Fruit fly (Drosophila melanogaster) whole organism, pupa: Measurements from ENCODE around the gene Sk1.
A peak's percentile ranks its signal among the peaks of the same experiment; 100 is the strongest.

ENCODE experiments used
- CG10348 ChIP-seq: fragments of 200-800 bp; sonication (Bioruptor generic); IDR thresholded peaks from 2 replicates; pipeline ENCODE4 v1.3.6; 2022; ENCODE audit warnings: missing biosample characterization, missing genetic modification characterization
- CG12605 ChIP-seq: fragments of 200-800 bp; sonication (Bioruptor generic); IDR thresholded peaks from 2 replicates; pipeline ENCODE4 v1.3.6; 2022; ENCODE audit warnings: missing biosample characterization, missing genetic modification characterization
- CG14655 ChIP-seq: fragments of 200-800 bp; sonication (Bioruptor generic); optimal IDR thresholded peaks from 3 replicates; lab custom pipeline; 2017; ENCODE audit warnings: mild to moderate bottlenecking, missing biosample characterization, missing genetic modification reagents, missing genetic modification characterization
- CG15710 ChIP-seq: fragments of 200-800 bp; sonication (Bioruptor generic); optimal IDR thresholded peaks from 2 replicates; lab custom pipeline; 2018; ENCODE audit warnings: missing biosample characterization, mild to moderate bottlenecking, missing genetic modification characterization, moderate library complexity
- CG32121 ChIP-seq: fragments of 200-800 bp; sonication (Bioruptor generic); IDR thresholded peaks from 2 replicates; pipeline ENCODE4 v1.3.6; 2022; ENCODE audit warnings: missing biosample characterization, missing genetic modification characterization
- CG34367 ChIP-seq: fragments of 200-800 bp; sonication (Bioruptor generic); optimal IDR thresholded peaks from 2 replicates; lab custom pipeline; 2018; ENCODE audit warnings: missing biosample characterization, mild to moderate bottlenecking, missing genetic modification characterization
- CG4496 ChIP-seq: fragments of 200-800 bp; sonication (Bioruptor generic); IDR thresholded peaks from 3 replicates; pipeline ENCODE4 v1.3.6; 2022; ENCODE audit warnings: missing biosample characterization, missing genetic modification characterization
- CG8159 ChIP-seq: fragments of 200-800 bp; sonication (Bioruptor generic); optimal IDR thresholded peaks from 3 replicates; lab custom pipeline; 2018; ENCODE audit warnings: missing biosample characterization, mild to moderate bottlenecking, missing genetic modification characterization, moderate library complexity
- CG9948 ChIP-seq: fragments of 200-800 bp; sonication (Bioruptor generic); optimal IDR thresholded peaks from 2 replicates; lab custom pipeline; 2018; ENCODE audit warnings: missing biosample characterization, mild to moderate bottlenecking, missing genetic modification characterization, moderate library complexity
- D1 ChIP-seq: fragments of 200-800 bp; sonication (Bioruptor generic); optimal IDR thresholded peaks from 2 replicates; lab custom pipeline; 2018; ENCODE audit warnings: missing biosample characterization, mild to moderate bottlenecking, missing genetic modification characterization, moderate library complexity
- EcR ChIP-seq: fragments of 200-800 bp; sonication (Bioruptor generic); optimal IDR thresholded peaks from 3 replicates; lab custom pipeline; 2019; ENCODE audit warnings: missing biosample characterization, missing genetic modification characterization, mild to moderate bottlenecking, moderate library complexity, missing genetic modification reagents
- Ets98B ChIP-seq: fragments of 200-800 bp; sonication (Bioruptor generic); IDR thresholded peaks from 2 replicates; pipeline ENCODE4 v1.3.6; 2022; ENCODE audit warnings: missing biosample characterization, missing genetic modification characterization
- Pif1A ChIP-seq: fragments of 200-800 bp; sonication (Bioruptor generic); optimal IDR thresholded peaks from 3 replicates; lab custom pipeline; 2016; ENCODE audit warnings: missing biosample characterization, missing genetic modification characterization
- gl ChIP-seq: fragments of 200-800 bp; sonication (Bioruptor generic); optimal IDR thresholded peaks from 2 replicates; lab custom pipeline; 2018; ENCODE audit warnings: missing biosample characterization, mild to moderate bottlenecking, missing genetic modification characterization

DNA sequence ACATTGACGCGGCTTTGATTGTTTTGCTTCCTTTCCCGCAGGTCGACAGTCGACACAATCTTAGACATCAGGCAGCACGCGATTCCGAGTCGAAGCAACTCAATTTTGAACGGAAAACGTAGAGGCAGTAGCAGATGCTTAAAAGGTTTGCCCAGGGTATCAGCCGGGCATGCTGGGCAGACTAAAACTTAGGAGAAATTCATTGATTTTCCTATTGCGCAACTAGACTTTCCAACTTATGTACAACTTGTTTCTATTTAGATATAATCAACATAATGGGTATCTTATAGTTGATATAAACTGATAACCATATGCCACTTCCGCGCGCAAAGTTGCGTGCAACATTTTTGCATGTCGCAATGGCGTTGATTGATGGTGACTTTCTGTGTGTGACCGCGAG lies 24.4 kb downstream of the Sk1 start:
- TF ChIP-seq Pif1A (GFP tag; lab: Kevin White, UChicago): no peak
- TF ChIP-seq gl (tag; lab: Kevin White, UChicago): no peak
- no peak for TF ChIP-seq CG15710 (tag; lab: Kevin White, UChicago)
- TF ChIP-seq Ets98B: no peak
- no peak for TF ChIP-seq CG8159
- 0 out of 3 replicates have a peak, but pooled peaks have one; percentile 34 for TF ChIP-seq CG4496
- no peak for TF ChIP-seq CG9948 (tag; lab: Kevin White, UChicago)
- TF ChIP-seq CG34367 (tag; lab: Kevin White, UChicago): no peak
- TF ChIP-seq CG14655 (GFP tag; lab: Kevin White, UChicago): no peak
- TF ChIP-seq CG12605: no peak
- no peak for TF ChIP-seq EcR (GFP tag; lab: Kevin White, UChicago)
- no peak for TF ChIP-seq CG10348 (GFP tag; lab: Robert Waterston, UW)
- TF ChIP-seq CG32121 (GFP tag; lab: Robert Waterston, UW): no peak
- no peak for TF ChIP-seq D1 (tag; lab: Kevin White, UChicago)
